Fruit fly (Drosophila melanogaster) whole organism, embryonic: ENCODE data around the gene CG4313.

ENCODE experiments used
- CG11560 ChIP-seq: fragments of 200-800 bp; sonication (Bioruptor generic); IDR thresholded peaks from 3 replicates; pipeline ENCODE4 v1.3.6; 2022; ENCODE audit warnings: missing biosample characterization, missing genetic modification characterization
- CG13894 ChIP-seq: fragments of 200-800 bp; sonication (Bioruptor generic); optimal IDR thresholded peaks from 3 replicates; lab custom pipeline; 2018; ENCODE audit warnings: missing biosample characterization, mild to moderate bottlenecking, missing genetic modification characterization, moderate library complexity
- CG15269 ChIP-seq: fragments of 200-800 bp; sonication (Bioruptor generic); optimal IDR thresholded peaks from 2 replicates; lab custom pipeline; 2018; ENCODE audit warnings: missing biosample characterization, mild to moderate bottlenecking, missing genetic modification characterization, moderate library complexity
- CG15479 ChIP-seq: fragments of 200-800 bp; sonication (Bioruptor generic); optimal IDR thresholded peaks from 3 replicates; lab custom pipeline; 2019; ENCODE audit warnings: missing biosample characterization, mild to moderate bottlenecking, missing genetic modification characterization, moderate library complexity
- CG17802 ChIP-seq: fragments of 200-800 bp; sonication (Bioruptor generic); optimal IDR thresholded peaks from 2 replicates; lab custom pipeline; 2018; ENCODE audit warnings: missing biosample characterization, mild to moderate bottlenecking, missing genetic modification characterization, moderate library complexity
- CG18764 ChIP-seq: fragments of 200-800 bp; sonication (Bioruptor generic); optimal IDR thresholded peaks from 3 replicates; lab custom pipeline; 2016; ENCODE audit warnings: missing biosample characterization, missing genetic modification characterization
- CG2120 ChIP-seq: fragments of 200-800 bp; sonication (Bioruptor generic); optimal IDR thresholded peaks from 3 replicates; lab custom pipeline; 2016; ENCODE audit warnings: missing biosample characterization, missing genetic modification characterization
- CG3065 ChIP-seq: fragments of 200-800 bp; sonication (Bioruptor generic); optimal IDR thresholded peaks from 2 replicates; lab custom pipeline; 2016; ENCODE audit warnings: missing biosample characterization, missing genetic modification characterization
- CG33213 ChIP-seq: fragments of 200-800 bp; sonication (Bioruptor generic); optimal IDR thresholded peaks from 3 replicates; lab custom pipeline; 2016; ENCODE audit warnings: missing biosample characterization, missing genetic modification characterization
- CG3847 ChIP-seq: fragments of 200-800 bp; sonication (Bioruptor generic); IDR thresholded peaks from 2 replicates; pipeline ENCODE4 v1.3.6; 2022; ENCODE audit warnings: missing biosample characterization, missing genetic modification characterization
- CG42726 ChIP-seq: fragments of 200-800 bp; sonication (Bioruptor generic); IDR thresholded peaks from 2 replicates; pipeline ENCODE4 v1.3.6; 2022; ENCODE audit warnings: missing biosample characterization, missing genetic modification characterization; ENCODE audit not compliant: partially characterized antibody
- CG4404 ChIP-seq: fragments of 200-800 bp; sonication (Bioruptor generic); IDR thresholded peaks from 2 replicates; pipeline ENCODE4 v1.3.6; 2022; ENCODE audit warnings: missing biosample characterization, missing genetic modification characterization
- CG4820 ChIP-seq: fragments of 200-800 bp; sonication (Bioruptor generic); optimal IDR thresholded peaks from 3 replicates; lab custom pipeline; 2016; ENCODE audit warnings: missing biosample characterization, missing genetic modification characterization
- CG7786 ChIP-seq: fragments of 200-800 bp; sonication (Bioruptor generic); optimal IDR thresholded peaks from 2 replicates; lab custom pipeline; 2016; ENCODE audit warnings: missing biosample characterization, missing genetic modification characterization
- CG8924 ChIP-seq: fragments of 200-800 bp; optimal IDR thresholded peaks from 3 replicates; lab custom pipeline; 2019; ENCODE audit warnings: missing biosample characterization, mild to moderate bottlenecking, missing genetic modification characterization, moderate library complexity
- CG8944 ChIP-seq: fragments of 200-800 bp; sonication (Bioruptor generic); optimal IDR thresholded peaks from 3 replicates; lab custom pipeline; 2016; ENCODE audit warnings: missing biosample characterization, missing genetic modification characterization
- CG9932 ChIP-seq: fragments of 200-800 bp; sonication (Bioruptor generic); IDR thresholded peaks from 2 replicates; pipeline ENCODE4 v1.3.6; 2022; ENCODE audit warnings: missing biosample characterization, missing genetic modification characterization
- CHES-1-like ChIP-seq: fragments of 200-800 bp; sonication (Bioruptor generic); optimal IDR thresholded peaks from 2 replicates; lab custom pipeline; 2016; ENCODE audit warnings: missing biosample characterization, missing genetic modification characterization
- Chrac-16 ChIP-seq: fragments of 200-800 bp; sonication (Bioruptor generic); optimal IDR thresholded peaks from 3 replicates; lab custom pipeline; 2016; ENCODE audit warnings: missing biosample characterization, missing genetic modification characterization
- Dbx ChIP-seq: fragments of 200-800 bp; sonication (Bioruptor generic); IDR thresholded peaks from 3 replicates; pipeline ENCODE4 v1.3.6; 2022; ENCODE audit warnings: missing biosample characterization, missing genetic modification characterization
- ERR ChIP-seq: fragments of 200-800 bp; sonication (Bioruptor generic); optimal IDR thresholded peaks from 2 replicates; lab custom pipeline; 2016; ENCODE audit warnings: missing biosample characterization, missing genetic modification characterization
- Hmr ChIP-seq: fragments of 200-800 bp; sonication (Bioruptor generic); optimal IDR thresholded peaks from 3 replicates; lab custom pipeline; 2017; ENCODE audit warnings: mild to moderate bottlenecking, missing biosample characterization, missing genetic modification reagents, missing genetic modification characterization
- Hr51 ChIP-seq, 2 experiments: fragments of 200-800 bp; sonication (Bioruptor generic); optimal IDR thresholded peaks; 2 replicates in 1 of 2; 3 replicates in 1 of 2; lab custom pipeline; 2016 to 2018; ENCODE audit warnings: missing biosample characterization in 2 of 2, missing genetic modification characterization in 2 of 2, mild to moderate bottlenecking in 1 of 2, moderate library complexity in 1 of 2
- Jarid2 ChIP-seq: fragments of 200-800 bp; sonication (Bioruptor generic); optimal IDR thresholded peaks from 3 replicates; lab custom pipeline; 2017; ENCODE audit warnings: mild to moderate bottlenecking, missing biosample characterization, missing genetic modification reagents, missing genetic modification characterization
- Lhr ChIP-seq: fragments of 200-800 bp; sonication (Bioruptor generic); optimal IDR thresholded peaks from 3 replicates; lab custom pipeline; 2017; ENCODE audit warnings: mild to moderate bottlenecking, missing biosample characterization, missing genetic modification reagents, missing genetic modification characterization
- Lim3 ChIP-seq: fragments of 200-800 bp; sonication (Bioruptor generic); IDR thresholded peaks from 2 replicates; pipeline ENCODE4 v1.3.6; 2022; ENCODE audit warnings: missing biosample characterization, missing genetic modification characterization
- MBD-R2 ChIP-seq: fragments of 200-800 bp; sonication (Bioruptor generic); IDR thresholded peaks from 2 replicates; pipeline ENCODE4 v1.3.6; 2022; ENCODE audit warnings: missing biosample characterization, missing genetic modification characterization
- NK7.1 ChIP-seq: fragments of 200-800 bp; sonication (Bioruptor generic); optimal IDR thresholded peaks from 3 replicates; lab custom pipeline; 2016; ENCODE audit warnings: missing biosample characterization, missing genetic modification characterization
- Side ChIP-seq: fragments of 200-800 bp; sonication (Bioruptor generic); optimal IDR thresholded peaks from 2 replicates; lab custom pipeline; 2016; ENCODE audit warnings: missing biosample characterization, missing genetic modification characterization
- Sin3A ChIP-seq: fragments of >200 bp; optimal IDR thresholded peaks from 2 replicates; lab custom pipeline; 2018
- abd-A ChIP-seq: fragments of 200-800 bp; sonication (Bioruptor generic); optimal IDR thresholded peaks from 3 replicates; lab custom pipeline; 2019; ENCODE audit warnings: missing biosample characterization, mild to moderate bottlenecking, missing genetic modification characterization, moderate library complexity
- ase ChIP-seq: fragments of 200-800 bp; sonication (Bioruptor generic); IDR thresholded peaks from 3 replicates; pipeline ENCODE4 v1.3.6; 2022; ENCODE audit warnings: missing biosample characterization, missing genetic modification characterization
- bcd ChIP-seq: fragments of 200-800 bp; sonication (Bioruptor generic); optimal IDR thresholded peaks from 2 replicates; lab custom pipeline; 2017; ENCODE audit warnings: missing biosample characterization, mild to moderate bottlenecking, missing genetic modification characterization
- cas ChIP-seq: fragments of 200-800 bp; sonication (Bioruptor generic); IDR thresholded peaks from 2 replicates; pipeline ENCODE4 v1.3.6; 2022; ENCODE audit warnings: missing biosample characterization, missing genetic modification characterization
- chinmo ChIP-seq: fragments of 200-800 bp; sonication (Bioruptor generic); IDR thresholded peaks from 4 replicates; pipeline ENCODE4 v1.3.6; 2022; ENCODE audit warnings: missing biosample characterization, missing genetic modification characterization; ENCODE audit not compliant: partially characterized antibody
- dan ChIP-seq: fragments of 200-800 bp; sonication (Bioruptor generic); IDR thresholded peaks from 2 replicates; pipeline ENCODE4 v1.3.6; 2022; ENCODE audit warnings: missing biosample characterization, missing genetic modification characterization
- danr ChIP-seq: fragments of 200-800 bp; sonication (Bioruptor generic); IDR thresholded peaks from 2 replicates; pipeline ENCODE4 v1.3.6; 2022; ENCODE audit warnings: missing biosample characterization, missing genetic modification characterization
- emc ChIP-seq: fragments of 200-800 bp; sonication (Bioruptor generic); optimal IDR thresholded peaks from 2 replicates; lab custom pipeline; 2016; ENCODE audit warnings: missing biosample characterization, missing genetic modification characterization
- ems ChIP-seq: fragments of 200-800 bp; sonication (Bioruptor generic); optimal IDR thresholded peaks from 3 replicates; lab custom pipeline; 2016; ENCODE audit warnings: missing biosample characterization, missing genetic modification characterization
- fd96Cb ChIP-seq: fragments of 200-800 bp; sonication (Bioruptor generic); optimal IDR thresholded peaks from 2 replicates; lab custom pipeline; 2018; ENCODE audit warnings: missing biosample characterization, mild to moderate bottlenecking, missing genetic modification characterization, moderate library complexity
- ind ChIP-seq: fragments of 200-800 bp; sonication (Bioruptor generic); optimal IDR thresholded peaks from 3 replicates; lab custom pipeline; 2016; ENCODE audit warnings: missing biosample characterization, missing genetic modification characterization
- maf-S ChIP-seq: fragments of 200-800 bp; sonication (Bioruptor generic); optimal IDR thresholded peaks from 2 replicates; lab custom pipeline; 2016; ENCODE audit warnings: missing biosample characterization, missing genetic modification characterization
- mam ChIP-seq: fragments of 200-800 bp; sonication (Bioruptor generic); optimal IDR thresholded peaks from 3 replicates; lab custom pipeline; 2016; ENCODE audit warnings: missing biosample characterization, missing genetic modification characterization
- org-1 ChIP-seq: fragments of 200-800 bp; sonication (Bioruptor generic); optimal IDR thresholded peaks from 2 replicates; lab custom pipeline; 2017; ENCODE audit warnings: missing biosample characterization, missing genetic modification characterization
- pzg ChIP-seq: fragments of 200-800 bp; sonication (Bioruptor generic); optimal IDR thresholded peaks from 3 replicates; lab custom pipeline; 2018; ENCODE audit warnings: missing biosample characterization, mild to moderate bottlenecking, missing genetic modification characterization, moderate library complexity
- sisA ChIP-seq: fragments of 200-800 bp; sonication (Bioruptor generic); IDR thresholded peaks from 2 replicates; pipeline ENCODE4 v1.3.6; 2022; ENCODE audit warnings: missing biosample characterization, missing genetic modification characterization
- slou ChIP-seq: fragments of 200-800 bp; sonication (Bioruptor generic); optimal IDR thresholded peaks from 3 replicates; lab custom pipeline; 2016; ENCODE audit warnings: missing biosample characterization, missing genetic modification characterization
- vfl ChIP-seq: fragments of 200-800 bp; sonication (Bioruptor generic); optimal IDR thresholded peaks from 2 replicates; lab custom pipeline; 2016; ENCODE audit warnings: missing biosample characterization, missing genetic modification characterization
- wdn ChIP-seq: fragments of 200-800 bp; sonication (Bioruptor generic); IDR thresholded peaks from 2 replicates; pipeline ENCODE4 v1.3.6; 2022; ENCODE audit warnings: missing biosample characterization, missing genetic modification characterization
- zen2 ChIP-seq: fragments of 200-800 bp; sonication (Bioruptor generic); IDR thresholded peaks from 3 replicates; pipeline ENCODE4 v1.3.6; 2022; ENCODE audit warnings: missing biosample characterization, missing genetic modification characterization; ENCODE audit not compliant: partially characterized antibody

CG4313 gene

dm6 chrX:2094072-2094761 is 52.5 kb downstream of the CG4313 start, which contains the start of gene csw (continued):
- TF ChIP-seq Dbx (GFP tag; lab: Robert Waterston, UW) = peak; percentile 53; the same call in 2 of the 3 replicates
- peak; percentile 24 for TF ChIP-seq CG18764 (GFP tag; lab: Kevin White, UChicago)
- TF ChIP-seq Hmr (GFP tag; lab: Kevin White, UChicago) = peak; percentile 87
- TF ChIP-seq Hr51 (GFP tag; optimal IDR thresholded peaks at IDR 0.05; lab: Kevin White, UChicago) = peak; percentile 4 to 27
- peak; percentile 0 for TF ChIP-seq abd-A
- TF ChIP-seq fd96Cb = no peak
- peak; percentile 19 for TF ChIP-seq CG13894 (tag; lab: Kevin White, UChicago)
- no peak for TF ChIP-seq NK7.1
- peak; percentile 75 for TF ChIP-seq CG9932 (GFP tag; lab: Robert Waterston, UW)
- peak; percentile 62 for TF ChIP-seq Sin3A (lab: Kevin White, UChicago)
- TF ChIP-seq CG42726 (GFP tag; lab: Robert Waterston, UW) = peak; percentile 67
- peak; percentile 51 for TF ChIP-seq CG7786
- no peak for TF ChIP-seq CG3065 (GFP tag; lab: Kevin White, UChicago)
- TF ChIP-seq sisA (GFP tag; lab: Robert Waterston, UW) = peak; percentile 27; the same call in 1 of the 2 replicates
- TF ChIP-seq Chrac-16 (GFP tag; lab: Kevin White, UChicago) = peak; percentile 18
- peak; percentile 38 for TF ChIP-seq maf-S (GFP tag; lab: Kevin White, UChicago)
- TF ChIP-seq Lim3 = no peak
- peak; percentile 32 for TF ChIP-seq ind (GFP tag; lab: Kevin White, UChicago)
- TF ChIP-seq dan (GFP tag; lab: Robert Waterston, UW) = no peak
- TF ChIP-seq MBD-R2 (GFP tag; lab: Robert Waterston, UW) = peak; percentile 69
- no peak for TF ChIP-seq slou (GFP tag; lab: Kevin White, UChicago)
- TF ChIP-seq Side (GFP tag; lab: Kevin White, UChicago) = peak; percentile 33
- peak; percentile 95 for TF ChIP-seq Lhr (GFP tag; lab: Kevin White, UChicago)
- no peak for TF ChIP-seq Jarid2
- TF ChIP-seq CHES-1-like (GFP tag; lab: Kevin White, UChicago) = peak; percentile 63
- peak; percentile 87 for TF ChIP-seq CG33213 (GFP tag; lab: Kevin White, UChicago)
- TF ChIP-seq ase (GFP tag; lab: Robert Waterston, UW) = no peak
- peak; percentile 32 for TF ChIP-seq vfl (GFP tag; lab: Kevin White, UChicago)
- TF ChIP-seq wdn = no peak
- TF ChIP-seq CG8944 (GFP tag; lab: Kevin White, UChicago) = peak; percentile 54
- TF ChIP-seq ems (GFP tag; lab: Kevin White, UChicago) = peak; percentile 34
- TF ChIP-seq CG4820 (GFP tag; lab: Kevin White, UChicago) = no peak
- TF ChIP-seq pzg = peak; percentile 96
- TF ChIP-seq CG15269 (tag; lab: Kevin White, UChicago) = peak; percentile 5
- TF ChIP-seq emc (GFP tag; lab: Kevin White, UChicago) = peak; percentile 29
- TF ChIP-seq CG17802 = no peak
- 0 out of 4 replicates have a peak, but pooled peaks have one; percentile 23 for TF ChIP-seq chinmo (GFP tag; lab: Robert Waterston, UW)
- TF ChIP-seq CG11560 (tag; lab: Robert Waterston, UW) = 0 out of 3 replicates have a peak, but pooled peaks have one; percentile 15
- peak; percentile 32; the same call in 1 of the 2 replicates for TF ChIP-seq CG4404 (GFP tag; lab: Robert Waterston, UW)
- TF ChIP-seq CG3847 (GFP tag; lab: Robert Waterston, UW) = peak; percentile 87
- TF ChIP-seq CG15479 = no peak
- TF ChIP-seq cas = no peak
- peak; percentile 30 for TF ChIP-seq bcd (GFP tag; lab: Kevin White, UChicago)
- TF ChIP-seq ERR (GFP tag; lab: Kevin White, UChicago) = peak; percentile 19
- peak; percentile 69 for TF ChIP-seq CG2120
- TF ChIP-seq danr (GFP tag; lab: Robert Waterston, UW) = no peak
- TF ChIP-seq zen2 (GFP tag; lab: Robert Waterston, UW) = no peak
- TF ChIP-seq mam (GFP tag; lab: Kevin White, UChicago) = peak; percentile 59
- TF ChIP-seq org-1 = no peak
- peak; percentile 48 for TF ChIP-seq CG8924
